Worm (Caenorhabditis elegans): ENCODE measurements around the gene clec-22.

Gene clec-22

ce11 chrV:16902726-16903125, 44.5 kb downstream of the clec-22 start, which contains the start of gene srd-68:
Gene srd-68, minus strand, starts transcription at chrV:16902826.
- TF ChIP-seq nfya-1 (tag; optimal IDR thresholded peaks at IDR 0.05; ENCODE audit: insufficient read depth) (no peak), snpc-4 (tag; optimal IDR thresholded peaks at IDR 0.05) (no peak), unc-62 (GFP tag; optimal IDR thresholded peaks at IDR 0.05) (no peak), zag-1 (tag; optimal IDR thresholded peaks at IDR 0.05) (no peak), pha-4 (tag; optimal IDR thresholded peaks at IDR 0.05) (no peak), nhr-76 (tag; optimal IDR thresholded peaks at IDR 0.05) (no peak), nhr-23 (tag; optimal IDR thresholded peaks at IDR 0.05) (no peak), ZK546.5 (tag; optimal IDR thresholded peaks at IDR 0.05) (no peak), lin-15B (tag; optimal IDR thresholded peaks at IDR 0.05) (no peak), tbx-2 (tag; optimal IDR thresholded peaks at IDR 0.05) (no peak), unc-39 (tag; optimal IDR thresholded peaks at IDR 0.05) (no peak), ceh-9 (tag; optimal IDR thresholded peaks at IDR 0.05) (no peak), mml-1 (tag; optimal IDR thresholded peaks at IDR 0.05) (no peak), pqm-1 (tag; optimal IDR thresholded peaks at IDR 0.05) (no peak), nhr-67 (tag; optimal IDR thresholded peaks at IDR 0.05) (no peak)

DNA sequence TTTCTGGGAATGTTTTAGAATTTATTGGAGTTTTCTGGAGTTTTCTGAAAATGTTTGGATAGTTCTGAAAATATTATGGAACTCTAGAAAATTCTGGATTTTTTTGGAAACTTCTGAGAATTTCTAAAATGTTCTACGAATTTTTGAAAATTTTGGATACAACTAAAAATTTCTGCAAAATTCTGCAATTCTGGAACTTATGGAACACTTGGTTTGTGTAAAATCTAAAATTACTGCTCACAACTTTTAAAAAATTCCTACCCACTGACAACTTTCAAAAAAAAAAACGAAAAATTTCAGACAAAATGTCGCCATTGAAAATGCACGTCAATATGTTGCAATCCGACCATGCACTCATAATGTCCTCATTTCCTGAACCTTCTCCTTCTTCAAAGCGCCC, 46.4 kb downstream of the clec-22 start, which contains the start of gene nhr-262:
nhr-262 (plus strand) TSS at position 301 of the 400 bp plus-strand sequence.
- TF ChIP-seq nhr-25 (tag; optimal IDR thresholded peaks at IDR 0.05) (no peak), nhr-76 (tag; optimal IDR thresholded peaks at IDR 0.05) (no peak), pqm-1 (tag; optimal IDR thresholded peaks at IDR 0.05) (no peak), fkh-2 (tag; optimal IDR thresholded peaks at IDR 0.05) (no peak), lsy-12 (tag; optimal IDR thresholded peaks at IDR 0.05) (no peak), lin-15B (tag; optimal IDR thresholded peaks at IDR 0.05) (no peak), ceh-9 (tag; optimal IDR thresholded peaks at IDR 0.05) (no peak), nhr-67 (tag; optimal IDR thresholded peaks at IDR 0.05) (no peak), nhr-77 (tag; optimal IDR thresholded peaks at IDR 0.05) (no peak), nfya-1 (tag; optimal IDR thresholded peaks at IDR 0.05; ENCODE audit: insufficient read depth) (no peak), aly-2 (tag; optimal IDR thresholded peaks at IDR 0.05) (no peak), eor-1 (tag; optimal IDR thresholded peaks at IDR 0.05) (no peak), lin-39 (tag; optimal IDR thresholded peaks at IDR 0.05) (no peak), nhr-28 (tag; optimal IDR thresholded peaks at IDR 0.05) (no peak), unc-39 (tag; optimal IDR thresholded peaks at IDR 0.05) (no peak), unc-62 (GFP tag; optimal IDR thresholded peaks at IDR 0.05) (no peak), R02D3.7 (tag; optimal IDR thresholded peaks at IDR 0.05) (no peak), nhr-11 (tag; optimal IDR thresholded peaks at IDR 0.05) (no peak), hmg-11 (tag; optimal IDR thresholded peaks at IDR 0.05) (no peak), snpc-4 (tag; optimal IDR thresholded peaks at IDR 0.05) (no peak)
